Fruit fly (Drosophila melanogaster): ENCODE measurements around the gene CG15580.

Gene CG15580

dm6 chr3R:6007123-6008000, 50.0 kb downstream of the CG15580 start (continued):
- peak; percentile 24 for TF ChIP-seq CG12391 (tag; optimal IDR thresholded peaks at IDR 0.05)
- TF ChIP-seq slbo (GFP tag; IDR thresholded peaks at IDR 0.05): peak; percentile 26; the same call in 1 of the 2 replicates
- TF ChIP-seq mirr (GFP tag; optimal IDR thresholded peaks at IDR 0.05): peak; percentile 80
- TF ChIP-seq CG4820 (GFP tag; optimal IDR thresholded peaks at IDR 0.05): peak; percentile 26
- no peak for TF ChIP-seq stc (GFP tag; IDR thresholded peaks at IDR 0.05)
- peak; percentile 94 for TF ChIP-seq cg (GFP tag; optimal IDR thresholded peaks at IDR 0.05)
- peak; percentile 28 for TF ChIP-seq caup (GFP tag; optimal IDR thresholded peaks at IDR 0.05; ENCODE audit: severe bottlenecking)
- peak; percentile 42 for TF ChIP-seq vvl (GFP tag; IDR thresholded peaks at IDR 0.05)
- peak; percentile 55 for TF ChIP-seq HLHmδ (GFP tag; optimal IDR thresholded peaks at IDR 0.05)
- TF ChIP-seq row (GFP tag; IDR thresholded peaks at IDR 0.05): peak; percentile 32; the same call in 1 of the 3 replicates
- TF ChIP-seq twi (tag; optimal IDR thresholded peaks at IDR 0.05): peak; percentile 49
- TF ChIP-seq esg (GFP tag; conservative IDR thresholded peaks at IDR 0.05): no peak
- 0 out of 4 replicates have a peak, but pooled peaks have one; percentile 32 for TF ChIP-seq Dll (GFP tag; IDR thresholded peaks at IDR 0.05; ENCODE audit: partially characterized antibody)
- TF ChIP-seq Rfx (GFP tag; IDR thresholded peaks at IDR 0.05): peak; percentile 37; the same call in 1 of the 2 replicates
- no peak for TF ChIP-seq Gug (GFP tag; IDR thresholded peaks at IDR 0.05)

DNA sequence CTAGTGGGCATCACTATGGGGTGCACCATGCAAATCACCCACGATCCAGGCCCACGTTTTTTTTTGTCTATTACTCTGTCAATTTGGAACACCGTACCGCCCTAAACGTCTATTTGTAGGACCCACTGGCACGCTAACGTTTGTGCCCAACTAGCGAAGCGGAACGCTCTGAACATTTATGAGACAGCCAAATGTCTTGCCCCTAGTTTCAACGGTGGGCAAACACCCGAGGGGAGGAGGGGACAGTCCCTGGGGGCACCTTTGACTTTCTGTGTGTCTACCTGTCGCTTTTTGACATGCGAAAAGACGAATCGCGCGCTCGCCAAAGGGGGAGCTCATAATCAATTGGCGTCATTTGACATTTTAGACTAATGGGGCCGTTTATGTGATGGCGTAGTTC, 50.7 kb downstream of the CG15580 start:
- TF ChIP-seq CG6791 (GFP tag; IDR thresholded peaks at IDR 0.05; ENCODE audit: partially characterized antibody) (no peak), CG1647 (GFP tag; optimal IDR thresholded peaks at IDR 0.05) (no peak), Ravus (GFP tag; IDR thresholded peaks at IDR 0.05) (no peak), Bgb (GFP tag; IDR thresholded peaks at IDR 0.05; ENCODE audit: partially characterized antibody) (no peak; the same call in 1 of the 2 replicates), CG10267 (tag; optimal IDR thresholded peaks at IDR 0.05) (no peak), ind (GFP tag; optimal IDR thresholded peaks at IDR 0.05) (no peak), CG31224 (GFP tag; IDR thresholded peaks at IDR 0.05) (no peak), CG13894 (tag; optimal IDR thresholded peaks at IDR 0.05) (peak; percentile 36), Ada2b (GFP tag; IDR thresholded peaks at IDR 0.05) (no peak), CG14965 (GFP tag; optimal IDR thresholded peaks at IDR 0.05; ENCODE audit: borderline replicate concordance) (no peak), CG7786 (GFP tag; optimal IDR thresholded peaks at IDR 0.05) (no peak), CG34376 (GFP tag; optimal IDR thresholded peaks at IDR 0.05) (no peak), tap (tag; optimal IDR thresholded peaks at IDR 0.05) (no peak), CG17829 (tag; optimal IDR thresholded peaks at IDR 0.05) (no peak), Hey (tag; optimal IDR thresholded peaks at IDR 0.05) (no peak), Hr39 (optimal IDR thresholded peaks at IDR 0.05) (no peak), CG4328 (GFP tag; optimal IDR thresholded peaks at IDR 0.05) (no peak), cwo (GFP tag; optimal IDR thresholded peaks at IDR 0.05) (no peak), CG6175 (GFP tag; IDR thresholded peaks at IDR 0.05) (0 out of 3 replicates have a peak, but pooled peaks have one; percentile 38), eve (GFP tag; optimal IDR thresholded peaks at IDR 0.05) (no peak), Usf (GFP tag; optimal IDR thresholded peaks at IDR 0.05) (no peak), CG13287 (GFP tag; IDR thresholded peaks at IDR 0.05; ENCODE audit: partially characterized antibody) (no peak), CG11085 (GFP tag; IDR thresholded peaks at IDR 0.05) (0 out of 2 replicates have a peak, but pooled peaks have one; percentile 34), CG18476 (GFP tag; optimal IDR thresholded peaks at IDR 0.05) (no peak), CG3065 (GFP tag; optimal IDR thresholded peaks at IDR 0.05) (no peak), croc (GFP tag; conservative IDR thresholded peaks at IDR 0.05) (no peak), mirr (GFP tag; optimal IDR thresholded peaks at IDR 0.05) (peak; percentile 6), lilli (GFP tag; optimal IDR thresholded peaks at IDR 0.05) (no peak), CG6654 (GFP tag; optimal IDR thresholded peaks at IDR 0.05) (no peak), NFAT (GFP tag; IDR thresholded peaks at IDR 0.05) (peak; percentile 18; the same call in 1 of the 2 replicates), MBD-R2 (GFP tag; IDR thresholded peaks at IDR 0.05) (0 out of 2 replicates have a peak, but pooled peaks have one; percentile 16), CG17912 (GFP tag; optimal IDR thresholded peaks at IDR 0.05) (no peak), CG32532 (GFP tag; IDR thresholded peaks at IDR 0.05) (0 out of 2 replicates have a peak, but pooled peaks have one; percentile 5), Med (GFP tag) (peak; percentile 89)

Data from whole organism, embryonic.